Worm (Caenorhabditis elegans) whole organism, young adult: ENCODE results near the gene F46B3.15.

Experiments
- B0019.2 ChIP-seq: fragments of 200-800 bp; sonication (Bioruptor generic); conservative IDR thresholded peaks from 2 replicates; pipeline ENCODE4 v1.3.6; 2022; ENCODE audit warnings: missing genetic modification reagents, missing genetic modification characterization, missing compliant biosample characterization
- B0035.1 ChIP-seq: sonication (generic microtip); optimal IDR thresholded peaks from 2 replicates; lab custom pipeline; 2016; ENCODE audit warnings: missing genetic modification characterization, mild to moderate bottlenecking, missing compliant biosample characterization, missing genotype, missing genetic modification reagents
- B0261.1 ChIP-seq: sonication (generic microtip); optimal IDR thresholded peaks from 2 replicates; lab custom pipeline; 2016; ENCODE audit warnings: mild to moderate bottlenecking, missing genetic modification characterization, moderate library complexity, missing compliant biosample characterization
- B0336.3 ChIP-seq: fragments of 200-800 bp; sonication (Bioruptor generic); IDR thresholded peaks from 2 replicates; pipeline ENCODE4 v1.3.6; 2022; ENCODE audit warnings: missing genetic modification characterization, missing compliant biosample characterization
- C17E4.6 ChIP-seq: fragments of 200-800 bp; sonication (Bioruptor generic); IDR thresholded peaks from 2 replicates; pipeline ENCODE4 v1.3.6; 2022; ENCODE audit warnings: missing genetic modification reagents, missing genetic modification characterization, missing compliant biosample characterization
- F10E7.11 ChIP-seq: sonication (generic microtip); optimal IDR thresholded peaks from 2 replicates; lab custom pipeline; 2017; ENCODE audit warnings: mild to moderate bottlenecking, missing genetic modification characterization, moderate library complexity, missing compliant biosample characterization
- F49E8.2 ChIP-seq: sonication (generic microtip); optimal IDR thresholded peaks from 3 replicates; lab custom pipeline; 2017; ENCODE audit warnings: missing genetic modification characterization, mild to moderate bottlenecking, missing compliant biosample characterization, antibody characterized with exemption, moderate library complexity; ENCODE audit not compliant: insufficient read depth
- F52B5.7 ChIP-seq: sonication (generic microtip); optimal IDR thresholded peaks from 2 replicates; lab custom pipeline; 2016; ENCODE audit warnings: mild to moderate bottlenecking, missing genetic modification characterization, missing compliant biosample characterization
- T26A5.8 ChIP-seq: sonication (generic microtip); optimal IDR thresholded peaks from 2 replicates; lab custom pipeline; 2016; ENCODE audit warnings: missing genetic modification characterization, missing compliant biosample characterization
- Y53G8AR.9 ChIP-seq: fragments of 200-800 bp; sonication (Bioruptor generic); conservative IDR thresholded peaks from 2 replicates; pipeline ENCODE4 v1.3.6; 2022; ENCODE audit warnings: missing genetic modification reagents, missing genetic modification characterization, missing compliant biosample characterization
- ZK185.1 ChIP-seq: sonication (generic microtip); optimal IDR thresholded peaks from 2 replicates; lab custom pipeline; 2016; ENCODE audit warnings: mild to moderate bottlenecking, missing genetic modification characterization, missing compliant biosample characterization; ENCODE audit not compliant: poor library complexity, severe bottlenecking
- ama-1 ChIP-seq, 3 experiments: fragments of 150-350 bp in 1 of 3; sonication (generic microtip) in 2 of 3; optimal IDR thresholded peaks; 2 replicates each; lab custom pipeline; 2014 to 2018; ENCODE audit warnings: missing biosample characterization in 2 of 3, missing genetic modification characterization in 2 of 3, missing genetic modification reagents in 2 of 3
- atf-7 ChIP-seq: sonication (generic microtip); optimal IDR thresholded peaks from 2 replicates; lab custom pipeline; 2017; ENCODE audit warnings: mild to moderate bottlenecking, missing genetic modification characterization, missing compliant biosample characterization
- attf-5 ChIP-seq: fragments of 200-800 bp; sonication (Bioruptor generic); optimal IDR thresholded peaks from 2 replicates; lab custom pipeline; 2018; ENCODE audit warnings: mild to moderate bottlenecking, missing genetic modification characterization, missing compliant biosample characterization
- ccch-3 ChIP-seq: fragments of 200-800 bp; sonication (Bioruptor generic); optimal IDR thresholded peaks from 2 replicates; lab custom pipeline; 2018; ENCODE audit warnings: mild to moderate bottlenecking, missing genetic modification characterization, missing compliant biosample characterization
- cebp-1 ChIP-seq, 2 experiments: fragments of 200-800 bp in 1 of 2; sonication (Bioruptor generic) in 1 of 2; sonication (generic microtip) in 1 of 2; IDR thresholded peaks in 1 of 2; optimal IDR thresholded peaks in 1 of 2; 2 replicates each; pipeline versions ENCODE4 v1.3.6 to Lab custom; 2017 to 2022; ENCODE audit warnings: missing compliant biosample characterization in 2 of 2, missing genetic modification characterization in 2 of 2, mild to moderate bottlenecking in 1 of 2, missing genetic modification reagents in 1 of 2, moderate library complexity in 1 of 2
- ceh-27 ChIP-seq: fragments of 200-800 bp; sonication (Bioruptor generic); optimal IDR thresholded peaks from 2 replicates; lab custom pipeline; 2018; ENCODE audit warnings: mild to moderate bottlenecking, missing genetic modification characterization, moderate library complexity, missing compliant biosample characterization
- dpff-1 ChIP-seq: sonication (generic microtip); optimal IDR thresholded peaks from 2 replicates; lab custom pipeline; 2017; ENCODE audit warnings: mild to moderate bottlenecking, missing genetic modification characterization, missing compliant biosample characterization
- fkh-3 ChIP-seq: sonication (generic microtip); optimal IDR thresholded peaks from 2 replicates; lab custom pipeline; 2016; ENCODE audit warnings: mild to moderate bottlenecking, missing genetic modification characterization, missing compliant biosample characterization
- hlh-26 ChIP-seq: fragments of 200-800 bp; sonication (Bioruptor generic); conservative IDR thresholded peaks from 2 replicates; pipeline ENCODE4 v1.3.6; 2022; ENCODE audit warnings: missing genetic modification reagents, missing genetic modification characterization, missing compliant biosample characterization
- lin-40 ChIP-seq: sonication (generic microtip); optimal IDR thresholded peaks from 2 replicates; lab custom pipeline; 2016; ENCODE audit warnings: missing genetic modification characterization, mild to moderate bottlenecking, missing compliant biosample characterization, missing genotype, missing genetic modification reagents
- lin-54 ChIP-seq: fragments of 200-800 bp; sonication (Bioruptor generic); optimal IDR thresholded peaks from 2 replicates; lab custom pipeline; 2018; ENCODE audit warnings: mild to moderate bottlenecking, missing genetic modification characterization, missing compliant biosample characterization
- lsy-27 ChIP-seq: sonication (generic microtip); optimal IDR thresholded peaks from 2 replicates; lab custom pipeline; 2017; ENCODE audit warnings: missing genetic modification characterization, mild to moderate bottlenecking, missing compliant biosample characterization, antibody characterized with exemption, missing genotype, borderline replicate concordance; ENCODE audit not compliant: insufficient read depth
- madf-3 ChIP-seq: fragments of 200-800 bp; sonication (Bioruptor generic); IDR thresholded peaks from 2 replicates; pipeline ENCODE4 v1.3.6; 2022; ENCODE audit warnings: missing genetic modification reagents, missing genetic modification characterization, missing compliant biosample characterization
- madf-6 ChIP-seq: fragments of 200-800 bp; sonication (Bioruptor generic); IDR thresholded peaks from 2 replicates; pipeline ENCODE4 v1.3.6; 2022; ENCODE audit warnings: missing genetic modification reagents, missing genetic modification characterization, missing compliant biosample characterization
- mel-28 ChIP-seq: sonication (generic microtip); optimal IDR thresholded peaks from 2 replicates; lab custom pipeline; 2016; ENCODE audit warnings: borderline replicate concordance, mild to moderate bottlenecking, missing genetic modification characterization, missing compliant biosample characterization
- mes-4 ChIP-seq: sonication (generic microtip); optimal IDR thresholded peaks from 2 replicates; lab custom pipeline; 2016; ENCODE audit warnings: missing genotype, missing genetic modification characterization, missing compliant biosample characterization
- nfya-1 ChIP-seq: sonication (generic microtip); optimal IDR thresholded peaks from 2 replicates; lab custom pipeline; 2017; ENCODE audit warnings: antibody characterized with exemption, missing compliant biosample characterization, missing genetic modification characterization, borderline replicate concordance; ENCODE audit not compliant: insufficient read depth
- nhr-179 ChIP-seq: sonication (generic microtip); optimal IDR thresholded peaks from 2 replicates; lab custom pipeline; 2016; ENCODE audit warnings: mild to moderate bottlenecking, missing genetic modification characterization, missing compliant biosample characterization
- rec-8 ChIP-seq, 2 experiments: sonication (generic microtip); optimal IDR thresholded peaks; 2 replicates each; lab custom pipeline; 2016; ENCODE audit warnings: mild to moderate bottlenecking in 2 of 2, missing genetic modification characterization in 2 of 2, missing genetic modification reagents in 2 of 2, missing genotype in 2 of 2, missing biosample characterization in 1 of 2, missing compliant biosample characterization in 1 of 2, moderate library complexity in 1 of 2
- sdz-38 ChIP-seq: sonication (generic microtip); optimal IDR thresholded peaks from 2 replicates; lab custom pipeline; 2016; ENCODE audit warnings: missing genotype, missing genetic modification characterization, missing compliant biosample characterization
- sptf-2 ChIP-seq: fragments of 200-800 bp; sonication (Bioruptor generic); optimal IDR thresholded peaks from 2 replicates; lab custom pipeline; 2018; ENCODE audit warnings: mild to moderate bottlenecking, missing genetic modification characterization, missing compliant biosample characterization
- tlf-1 ChIP-seq: fragments of 200-800 bp; sonication (Bioruptor generic); optimal IDR thresholded peaks from 2 replicates; lab custom pipeline; 2018; ENCODE audit warnings: mild to moderate bottlenecking, missing genetic modification characterization, missing compliant biosample characterization
- unc-62 ChIP-seq: fragments of 150-350 bp; optimal IDR thresholded peaks from 2 replicates; lab custom pipeline; 2014; ENCODE audit warnings: missing biosample characterization, missing genetic modification reagents, missing genetic modification characterization
- xnd-1 ChIP-seq: sonication (generic microtip); optimal IDR thresholded peaks from 2 replicates; lab custom pipeline; 2016; ENCODE audit warnings: missing genotype, missing genetic modification reagents, missing genetic modification characterization, missing compliant biosample characterization
- zfh-2 ChIP-seq: fragments of 200-800 bp; sonication (Bioruptor generic); conservative IDR thresholded peaks from 2 replicates; pipeline ENCODE4 v1.3.6; 2022; ENCODE audit warnings: missing genetic modification reagents, missing genetic modification characterization, missing compliant biosample characterization
- zim-3 ChIP-seq: sonication (generic microtip); optimal IDR thresholded peaks from 2 replicates; lab custom pipeline; 2017; ENCODE audit warnings: mild to moderate bottlenecking, missing genetic modification characterization, moderate library complexity, missing compliant biosample characterization
- ztf-28 ChIP-seq: fragments of 200-800 bp; sonication (Bioruptor generic); IDR thresholded peaks from 2 replicates; pipeline ENCODE4 v1.3.6; 2022; ENCODE audit warnings: missing genetic modification reagents, missing genetic modification characterization, missing compliant biosample characterization

F46B3.15 gene

DNA sequence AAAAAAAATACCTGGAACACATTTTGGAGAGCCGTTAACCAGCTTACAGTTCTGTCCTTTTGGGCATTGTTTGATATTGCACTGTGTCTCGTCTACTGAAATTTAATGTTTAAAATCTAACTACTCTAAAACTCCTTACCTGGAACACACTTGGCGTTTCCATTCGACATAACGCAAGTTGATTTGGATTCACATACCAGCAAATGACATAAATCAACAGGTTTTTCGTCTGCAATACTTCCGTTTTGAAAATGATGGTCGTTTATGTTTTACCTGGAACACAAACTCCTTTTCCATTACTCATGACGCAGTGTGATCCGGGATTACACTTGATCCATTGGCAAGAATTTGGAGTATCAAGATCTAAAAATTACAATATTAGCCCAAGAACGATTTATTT is 8.3 kb downstream of the F46B3.15 start:
- TF ChIP-seq mes-4 (no peak), B0261.1 (tag; lab: Kevin White, UChicago) (no peak), ztf-28 (GFP tag; lab: Robert Waterston, UW) (no peak), zfh-2 (no peak), Y53G8AR.9 (GFP tag; lab: Robert Waterston, UW) (no peak), nhr-179 (tag; lab: Kevin White, UChicago) (no peak), ccch-3 (no peak), ama-1 (optimal IDR thresholded peaks at IDR 0.05; lab: Kevin White, UChicago) (no peak), ama-1 (GFP tag; optimal IDR thresholded peaks at IDR 0.05; lab: Kevin White, UChicago) (no peak), dpff-1 (tag; lab: Kevin White, UChicago) (no peak), cebp-1 (GFP tag; IDR thresholded peaks at IDR 0.05; lab: Robert Waterston, UW) (no peak), cebp-1 (tag; optimal IDR thresholded peaks at IDR 0.05; lab: Kevin White, UChicago) (no peak), hlh-26 (GFP tag; lab: Robert Waterston, UW) (no peak), C17E4.6 (GFP tag; lab: Robert Waterston, UW) (no peak), attf-5 (no peak), xnd-1 (no peak), mel-28 (no peak), lin-40 (tag; lab: Kevin White, UChicago) (no peak), T26A5.8 (tag; lab: Kevin White, UChicago) (no peak)

ce11 chrV:20623060-20623459 is 10.5 kb downstream of the F46B3.15 start, which contains the start of gene F46B3.8:
Gene F46B3.8, minus strand, starts transcription at chrV:20623160.
- TF ChIP-seq tlf-1 (GFP tag; lab: Kevin White, UChicago), result no peak
- no peak for TF ChIP-seq ccch-3
- no peak for TF ChIP-seq C17E4.6 (GFP tag; lab: Robert Waterston, UW)
- no peak for TF ChIP-seq madf-3 (GFP tag; lab: Robert Waterston, UW)
- no peak for TF ChIP-seq B0336.3
- TF ChIP-seq madf-6 (GFP tag; lab: Robert Waterston, UW), result no peak
- no peak for TF ChIP-seq lin-54 (GFP tag; lab: Kevin White, UChicago)
- no peak for TF ChIP-seq fkh-3 (tag; lab: Kevin White, UChicago)
- no peak for TF ChIP-seq F49E8.2 (tag; lab: Kevin White, UChicago)
- no peak for TF ChIP-seq sdz-38 (tag; lab: Kevin White, UChicago)
- no peak for TF ChIP-seq zim-3 (tag; lab: Kevin White, UChicago)
- no peak for TF ChIP-seq F52B5.7
- TF ChIP-seq F10E7.11 (tag; lab: Kevin White, UChicago), result no peak
- TF ChIP-seq sptf-2 (GFP tag; lab: Kevin White, UChicago), result no peak

ce11 chrV:20618632-20619031 is 14.9 kb downstream of the F46B3.15 start, which contains the start of gene F46B3.7:
Gene F46B3.7, minus strand, starts transcription at chrV:20618732.
- TF ChIP-seq F10E7.11 (tag; lab: Kevin White, UChicago), result no peak
- no peak for TF ChIP-seq B0019.2
- no peak for TF ChIP-seq dpff-1 (tag; lab: Kevin White, UChicago)
- TF ChIP-seq unc-62 (GFP tag; lab: Kevin White, UChicago), result no peak
- TF ChIP-seq ceh-27 (GFP tag; lab: Kevin White, UChicago), result no peak
- no peak for TF ChIP-seq nfya-1 (tag; lab: Kevin White, UChicago)
- TF ChIP-seq cebp-1 (GFP tag; IDR thresholded peaks at IDR 0.05; lab: Robert Waterston, UW), result no peak
- no peak for TF ChIP-seq cebp-1 (tag; optimal IDR thresholded peaks at IDR 0.05; lab: Kevin White, UChicago)
- no peak for TF ChIP-seq B0035.1
- TF ChIP-seq rec-8 (tag; optimal IDR thresholded peaks at IDR 0.05; lab: Kevin White, UChicago), result no peak
- TF ChIP-seq atf-7, result no peak
- TF ChIP-seq lsy-27 (tag; lab: Kevin White, UChicago), result no peak
- TF ChIP-seq ZK185.1, result no peak
